Worm (Caenorhabditis elegans) whole organism, L1 larva: ENCODE measurements around the gene B0507.3.

Experiments used
- snu-23 ChIP-seq: sonication (generic microtip); optimal IDR thresholded peaks from 2 replicates; lab custom pipeline; 2016; ENCODE audit warnings: missing genetic modification characterization, missing compliant biosample characterization
- unc-130 ChIP-seq: fragments of 150-350 bp; optimal IDR thresholded peaks from 2 replicates; lab custom pipeline; 2017; ENCODE audit warnings: missing biosample characterization, missing genetic modification characterization, inconsistent platforms
- unc-62 ChIP-seq: fragments of 150-350 bp; optimal IDR thresholded peaks from 2 replicates; lab custom pipeline; 2014; ENCODE audit warnings: missing biosample characterization, missing genetic modification reagents, missing genetic modification characterization
- ztf-11 ChIP-seq, 2 experiments: sonication (generic microtip); optimal IDR thresholded peaks; 2 replicates each; lab custom pipeline; 2016 to 2017; ENCODE audit warnings: missing genetic modification characterization in 2 of 2, missing biosample characterization in 1 of 2, missing compliant biosample characterization in 1 of 2

- TF ChIP-seq snu-23 (no peak), unc-62 (GFP tag; lab: Kevin White, UChicago) (no peak), ztf-11 (tag; optimal IDR thresholded peaks at IDR 0.05; lab: Kevin White, UChicago) (no peak), unc-130 (tag; lab: Kevin White, UChicago) (no peak)
Measured at ce11 chrV:8739136-8739535, 29.6 kb upstream of the B0507.3 start, which contains the start of gene ZC196.2.
